Worm (Caenorhabditis elegans) whole organism, midembryonic: ENCODE data around the gene C47E12.2.

Experiments
- tab-1 ChIP-seq: fragments of 200-800 bp; sonication (Bioruptor generic); IDR thresholded peaks from 2 replicates; pipeline ENCODE4 v1.3.6; 2022; ENCODE audit warnings: missing genetic modification characterization, missing compliant biosample characterization
- ztf-29 ChIP-seq: fragments of 200-800 bp; sonication (Bioruptor generic); IDR thresholded peaks from 2 replicates; pipeline ENCODE4 v1.3.6; 2022; ENCODE audit warnings: missing genetic modification reagents, missing genetic modification characterization, missing compliant biosample characterization

DNA sequence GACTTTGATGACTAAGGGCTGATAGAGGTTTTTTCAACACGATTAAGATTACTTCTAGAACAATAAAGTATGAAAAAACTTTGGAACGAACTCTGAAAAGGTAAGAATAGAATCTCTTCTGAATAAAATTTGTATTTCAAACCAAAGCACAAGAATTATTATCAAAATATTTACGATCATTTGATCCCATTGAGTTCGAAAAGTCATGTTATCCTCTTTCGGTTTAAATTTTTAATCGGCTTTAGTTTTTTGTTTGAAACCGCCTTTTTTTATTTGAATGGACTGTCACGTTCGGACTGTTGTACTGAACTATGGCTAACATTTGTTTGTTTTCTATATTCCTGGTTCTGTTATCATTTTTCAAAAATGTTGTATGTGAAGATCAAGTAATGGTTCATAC lies 28.9 kb downstream of the C47E12.2 start, which contains the start of gene C47E12.9:
- TF ChIP-seq tab-1 (GFP tag; lab: Robert Waterston, UW): no peak
- no peak for TF ChIP-seq ztf-29
